Worm (Caenorhabditis elegans): ENCODE data around the gene T28C6.5.
A peak's percentile ranks its signal among the peaks of the same experiment; 100 is the strongest.

T28C6.5 gene

ce11 chrIV:8840161-8840765 is 19.0 kb downstream of the T28C6.5 start, which contains the start of the genes T28C6.11 and T11B7.1:
TSS of gene T28C6.11 (minus strand) at chrIV:8840261.
TSS of gene T11B7.1 (plus strand) at chrIV:8840715.
- TF ChIP-seq nhr-80 (tag; optimal IDR thresholded peaks at IDR 0.05): no peak
- no peak for TF ChIP-seq F39B2.1 (GFP tag; IDR thresholded peaks at IDR 0.05)
- no peak for TF ChIP-seq nhr-90 (tag; optimal IDR thresholded peaks at IDR 0.05)
- no peak for TF ChIP-seq ztf-3 (GFP tag; optimal IDR thresholded peaks at IDR 0.05)
- no peak for TF ChIP-seq efl-1 (GFP tag; optimal IDR thresholded peaks at IDR 0.05)
- TF ChIP-seq Y53G8AR.9 (GFP tag; conservative IDR thresholded peaks at IDR 0.05): no peak
- TF ChIP-seq lin-26 (GFP tag; IDR thresholded peaks at IDR 0.05): no peak
- no peak for TF ChIP-seq C06A6.2 (GFP tag; conservative IDR thresholded peaks at IDR 0.05)
- no peak for TF ChIP-seq D2030.7 (GFP tag; IDR thresholded peaks at IDR 0.05)
- no peak for TF ChIP-seq athp-1 (tag; optimal IDR thresholded peaks at IDR 0.05)
- no peak for TF ChIP-seq F22D6.2 (tag; optimal IDR thresholded peaks at IDR 0.05)
- no peak for TF ChIP-seq Y53F4B.3 (GFP tag; IDR thresholded peaks at IDR 0.05)
- TF ChIP-seq hmg-1.2 (GFP tag; IDR thresholded peaks at IDR 0.05): no peak
- TF ChIP-seq F37B4.10 (GFP tag; IDR thresholded peaks at IDR 0.05): no peak
- TF ChIP-seq F57C9.4 (tag; optimal IDR thresholded peaks at IDR 0.05): no peak
- no peak for TF ChIP-seq nhr-120 (GFP tag; IDR thresholded peaks at IDR 0.05)
- TF ChIP-seq nfya-2 (GFP tag; IDR thresholded peaks at IDR 0.05): no peak
- no peak for TF ChIP-seq lsy-27 (tag; optimal IDR thresholded peaks at IDR 0.05; ENCODE audit: borderline replicate concordance, insufficient read depth)

- TF ChIP-seq egrh-3 (GFP tag; IDR thresholded peaks at IDR 0.05) (no peak), rec-8 (tag; optimal IDR thresholded peaks at IDR 0.05) (no peak), gei-17 (GFP tag; optimal IDR thresholded peaks at IDR 0.05) (no peak), hlh-26 (GFP tag; conservative IDR thresholded peaks at IDR 0.05) (no peak), xnd-1 (tag; optimal IDR thresholded peaks at IDR 0.05) (no peak), dox-1 (GFP tag; IDR thresholded peaks at IDR 0.05) (no peak), B0035.1 (tag; optimal IDR thresholded peaks at IDR 0.05) (no peak), lsl-1 (GFP tag; optimal IDR thresholded peaks at IDR 0.05) (no peak), ceh-40 (GFP tag; IDR thresholded peaks at IDR 0.05) (no peak), sdz-38 (tag; optimal IDR thresholded peaks at IDR 0.05) (no peak), ama-1 (optimal IDR thresholded peaks at IDR 0.05) (no peak), ama-1 (GFP tag; optimal IDR thresholded peaks at IDR 0.05) (no peak), nfyb-1 (GFP tag; IDR thresholded peaks at IDR 0.05) (no peak), F49E8.2 (tag; optimal IDR thresholded peaks at IDR 0.05; ENCODE audit: insufficient read depth) (no peak), Y95B8A.8 (GFP tag; IDR thresholded peaks at IDR 0.05) (no peak), chd-7 (tag; optimal IDR thresholded peaks at IDR 0.05) (no peak)
Measured at ce11 chrIV:8844457-8844856, 23.2 kb downstream of the T28C6.5 start, which contains the start of gene T11B7.2. TSS of gene T11B7.2 (minus strand) at chrIV:8844557.

- no peak for TF ChIP-seq lag-1 (GFP tag; IDR thresholded peaks at IDR 0.05)
- TF ChIP-seq nhr-80 (tag; optimal IDR thresholded peaks at IDR 0.05): peak; percentile 68
Measured at ce11 chrIV:8845922-8846321, 24.7 kb downstream of the T28C6.5 start.

- TF ChIP-seq mcd-1 (GFP tag; IDR thresholded peaks at IDR 0.05) (no peak), F57A8.1 (GFP tag; optimal IDR thresholded peaks at IDR 0.05) (no peak), ztf-25 (GFP tag; IDR thresholded peaks at IDR 0.05) (no peak), nhr-120 (GFP tag; IDR thresholded peaks at IDR 0.05) (no peak), nhr-27 (tag; optimal IDR thresholded peaks at IDR 0.05) (no peak), egl-18 (GFP tag; IDR thresholded peaks at IDR 0.05) (no peak), sdz-38 (tag; optimal IDR thresholded peaks at IDR 0.05) (no peak), gei-17 (GFP tag; optimal IDR thresholded peaks at IDR 0.05) (no peak), lin-54 (GFP tag; optimal IDR thresholded peaks at IDR 0.05) (no peak), K12H6.12 (tag; optimal IDR thresholded peaks at IDR 0.05) (no peak), repo-1 (tag; optimal IDR thresholded peaks at IDR 0.05) (no peak), Y79H2A.3 (GFP tag; conservative IDR thresholded peaks at IDR 0.05) (no peak), tbx-9 (tag; optimal IDR thresholded peaks at IDR 0.05; ENCODE audit: borderline replicate concordance) (no peak), nfyb-1 (GFP tag; IDR thresholded peaks at IDR 0.05) (no peak)
Measured at ce11 chrIV:8847918-8848317, 26.7 kb downstream of the T28C6.5 start, which contains the start of gene col-118. TSS of gene col-118 (plus strand) at chrIV:8848218.
